Worm (Caenorhabditis elegans): ENCODE results near the gene emc-5.

ce11 chrII:11487999-11488398, 8.6 kb upstream of the emc-5 start, which contains the start of gene B0334.13:
- TF ChIP-seq che-1 (tag; optimal IDR thresholded peaks at IDR 0.05) (no peak), hlh-30 (tag; optimal IDR thresholded peaks at IDR 0.05; ENCODE audit: insufficient read depth) (no peak), F13H6.1 (tag; optimal IDR thresholded peaks at IDR 0.05) (no peak), sox-4 (tag; optimal IDR thresholded peaks at IDR 0.05) (no peak), fax-1 (tag; optimal IDR thresholded peaks at IDR 0.05) (no peak), pha-4 (tag; optimal IDR thresholded peaks at IDR 0.05) (no peak), ceh-24 (tag; optimal IDR thresholded peaks at IDR 0.05) (no peak), ceh-18 (tag; optimal IDR thresholded peaks at IDR 0.05) (no peak), nhr-11 (tag; optimal IDR thresholded peaks at IDR 0.05) (no peak)
